Worm (Caenorhabditis elegans) whole organism, midembryonic: ENCODE data around the gene C32D5.4.

ENCODE experiments used
- T22C8.4 ChIP-seq: fragments of 200-800 bp; sonication (Bioruptor generic); IDR thresholded peaks from 2 replicates; pipeline ENCODE4 v1.3.6; 2022; ENCODE audit warnings: missing genetic modification characterization, missing compliant biosample characterization
- cog-1 ChIP-seq: sonication (generic microtip); optimal IDR thresholded peaks from 2 replicates; lab custom pipeline; 2016; ENCODE audit warnings: missing genetic modification characterization, missing compliant biosample characterization
- flt-1 ChIP-seq: fragments of 200-800 bp; sonication (Bioruptor generic); IDR thresholded peaks from 2 replicates; pipeline ENCODE4 v1.3.6; 2022; ENCODE audit warnings: missing genetic modification characterization, missing compliant biosample characterization
- klf-2 ChIP-seq: fragments of 200-800 bp; sonication (Bioruptor generic); conservative IDR thresholded peaks from 2 replicates; pipeline ENCODE4 v1.3.6; 2022; ENCODE audit warnings: missing genetic modification reagents, missing genetic modification characterization, missing compliant biosample characterization
- med-1 ChIP-seq: sonication (generic microtip); optimal IDR thresholded peaks from 2 replicates; lab custom pipeline; 2017; ENCODE audit warnings: missing genetic modification characterization, mild to moderate bottlenecking, missing compliant biosample characterization, antibody characterized with exemption, missing genetic modification reagents; ENCODE audit not compliant: insufficient read depth
- ref-1 ChIP-seq: fragments of 200-800 bp; sonication (Bioruptor generic); conservative IDR thresholded peaks from 2 replicates; pipeline ENCODE4 v1.3.6; 2022; ENCODE audit warnings: missing genetic modification reagents, missing genetic modification characterization, missing compliant biosample characterization
- tab-1 ChIP-seq: fragments of 200-800 bp; sonication (Bioruptor generic); IDR thresholded peaks from 2 replicates; pipeline ENCODE4 v1.3.6; 2022; ENCODE audit warnings: missing genetic modification characterization, missing compliant biosample characterization
- ztf-23 ChIP-seq: fragments of 200-800 bp; sonication (Bioruptor generic); IDR thresholded peaks from 2 replicates; pipeline ENCODE4 v1.3.6; 2022; ENCODE audit warnings: missing genetic modification reagents, missing genetic modification characterization, missing compliant biosample characterization
- ztf-29 ChIP-seq: fragments of 200-800 bp; sonication (Bioruptor generic); IDR thresholded peaks from 2 replicates; pipeline ENCODE4 v1.3.6; 2022; ENCODE audit warnings: missing genetic modification reagents, missing genetic modification characterization, missing compliant biosample characterization

The C32D5.4 gene

DNA sequence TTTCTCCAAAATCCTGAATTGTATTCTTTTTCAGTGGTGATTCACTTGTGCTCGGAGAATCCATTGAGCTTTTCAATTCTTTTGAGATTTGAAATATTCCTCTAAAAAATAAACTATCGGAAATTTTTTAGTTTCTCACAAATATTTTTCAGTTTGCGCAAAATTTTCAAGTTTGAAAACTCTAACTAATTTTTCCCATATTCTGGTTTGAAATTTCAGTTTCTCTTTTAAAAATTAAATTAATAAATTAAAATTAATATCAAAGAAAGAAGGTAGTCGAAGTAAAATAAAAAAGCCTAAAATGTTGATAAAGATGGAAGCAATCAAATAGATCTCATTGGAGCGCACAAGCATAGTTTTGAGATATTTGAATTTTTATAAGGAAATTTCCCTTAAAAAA, 29.0 kb upstream of the C32D5.4 start, which contains the start of gene C32D5.10:
Gene C32D5.10, minus strand, starts transcription at position 101 of the 400 bp plus-strand sequence.
- TF ChIP-seq ztf-29 (GFP tag; lab: Robert Waterston, UW) (no peak), klf-2 (GFP tag; lab: Robert Waterston, UW) (no peak), ref-1 (GFP tag; lab: Robert Waterston, UW) (no peak), T22C8.4 (GFP tag; lab: Robert Waterston, UW) (no peak), cog-1 (tag; lab: Kevin White, UChicago) (no peak), med-1 (no peak), tab-1 (GFP tag; lab: Robert Waterston, UW) (no peak), ztf-23 (GFP tag; lab: Robert Waterston, UW) (no peak), flt-1 (GFP tag; lab: Robert Waterston, UW) (no peak)

DNA sequence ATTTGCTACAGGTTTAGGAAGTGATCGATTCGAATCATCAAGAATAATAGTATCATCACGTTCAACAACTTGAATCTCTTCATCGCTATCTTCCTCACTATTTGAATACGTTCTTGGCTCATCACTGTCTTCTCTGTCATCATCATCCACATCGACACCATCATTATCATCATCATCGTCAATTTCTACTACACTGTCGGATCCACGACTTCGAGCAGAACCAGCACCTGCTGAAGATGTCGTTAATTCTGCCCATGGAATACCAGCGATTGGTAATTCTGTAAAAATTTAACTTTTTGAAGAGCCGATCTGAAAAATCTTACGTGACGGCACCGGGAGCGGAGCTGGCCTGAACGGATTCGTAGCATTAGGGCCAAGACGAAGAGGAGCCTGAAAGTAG, 27.1 kb upstream of the C32D5.4 start:
- no peak for TF ChIP-seq tab-1 (GFP tag; lab: Robert Waterston, UW)
- no peak for TF ChIP-seq med-1
- no peak for TF ChIP-seq ref-1 (GFP tag; lab: Robert Waterston, UW)
- TF ChIP-seq cog-1 (tag; lab: Kevin White, UChicago) = no peak
- TF ChIP-seq flt-1 (GFP tag; lab: Robert Waterston, UW) = no peak
- TF ChIP-seq ztf-29 (GFP tag; lab: Robert Waterston, UW) = no peak
- TF ChIP-seq klf-2 (GFP tag; lab: Robert Waterston, UW) = no peak
- no peak for TF ChIP-seq T22C8.4 (GFP tag; lab: Robert Waterston, UW)
- no peak for TF ChIP-seq ztf-23 (GFP tag; lab: Robert Waterston, UW)

DNA sequence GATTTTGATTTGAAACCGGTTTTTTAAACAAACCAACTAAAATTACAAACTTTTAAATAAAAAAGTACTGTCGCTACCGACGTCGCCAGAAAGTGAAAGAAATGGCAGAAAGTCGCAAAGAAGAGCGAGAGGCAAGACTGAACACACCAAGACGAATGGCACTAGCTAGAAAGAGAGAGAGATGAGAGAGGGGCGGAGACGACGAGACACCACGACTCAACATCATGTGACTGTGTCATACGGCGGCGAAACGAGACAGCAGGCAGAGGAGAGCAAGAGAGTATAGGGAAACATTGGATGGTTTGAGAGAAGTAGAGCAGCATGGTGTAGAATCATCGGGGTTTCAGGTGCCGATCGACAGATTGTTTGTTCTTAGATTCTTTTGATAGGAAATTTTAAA, 25.5 kb upstream of the C32D5.4 start:
- TF ChIP-seq tab-1 (GFP tag; lab: Robert Waterston, UW) = 0 out of 2 replicates have a peak, but pooled peaks have one; percentile 11
- TF ChIP-seq klf-2 (GFP tag; lab: Robert Waterston, UW) = no peak
- no peak for TF ChIP-seq ref-1 (GFP tag; lab: Robert Waterston, UW)
- no peak for TF ChIP-seq ztf-29 (GFP tag; lab: Robert Waterston, UW)
- peak; percentile 68 for TF ChIP-seq cog-1 (tag; lab: Kevin White, UChicago)
- 0 out of 2 replicates have a peak, but pooled peaks have one; percentile 51 for TF ChIP-seq flt-1 (GFP tag; lab: Robert Waterston, UW)
- TF ChIP-seq med-1 = no peak
- no peak for TF ChIP-seq T22C8.4 (GFP tag; lab: Robert Waterston, UW)
- no peak; the same call in 1 of the 2 replicates for TF ChIP-seq ztf-23 (GFP tag; lab: Robert Waterston, UW)

DNA sequence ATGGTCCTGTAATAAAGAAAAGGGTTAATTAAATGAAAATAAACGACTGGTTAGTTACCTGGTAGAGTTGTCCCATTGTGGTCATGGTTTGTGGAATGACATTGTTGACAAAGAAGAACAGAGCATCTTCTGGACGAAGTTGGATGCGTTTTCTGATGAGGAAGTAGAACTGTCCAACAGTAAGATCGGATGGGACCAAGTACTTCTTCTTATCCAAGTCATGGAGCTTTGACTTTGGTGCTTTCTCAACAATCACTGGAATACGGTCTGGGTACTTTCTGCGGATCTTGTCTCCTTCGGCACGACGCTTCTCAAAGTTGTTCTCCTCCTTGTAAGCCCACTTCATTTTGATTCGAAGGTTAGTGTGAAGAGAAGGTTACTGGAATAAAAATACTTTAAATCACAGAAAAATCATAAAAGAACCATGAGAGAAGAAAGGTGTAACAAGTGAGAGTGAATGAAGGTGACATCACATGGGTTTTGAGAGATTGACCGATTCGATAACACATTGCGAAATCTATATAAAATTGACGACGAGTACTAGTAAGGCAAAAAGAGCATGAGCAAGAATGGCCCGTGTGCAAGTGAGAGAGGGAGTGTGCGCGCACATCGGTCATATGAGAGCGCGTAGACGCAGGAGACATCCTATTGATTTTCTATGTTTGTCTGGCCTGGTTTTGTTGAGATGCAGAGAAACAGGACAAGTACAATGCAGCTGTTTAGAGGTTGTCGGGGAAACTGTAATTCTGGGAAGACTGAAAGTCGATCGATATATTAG, 24.7 kb upstream of the C32D5.4 start, which contains the start of gene lgg-1:
Gene lgg-1, minus strand, starts transcription at position 379 of the 778 bp plus-strand sequence.
- TF ChIP-seq tab-1 (GFP tag; lab: Robert Waterston, UW) (0 out of 2 replicates have a peak, but pooled peaks have one; percentile 13), med-1 (no peak), ztf-29 (GFP tag; lab: Robert Waterston, UW) (no peak), ref-1 (GFP tag; lab: Robert Waterston, UW) (no peak), cog-1 (tag; lab: Kevin White, UChicago) (no peak), flt-1 (GFP tag; lab: Robert Waterston, UW) (0 out of 2 replicates have a peak, but pooled peaks have one; percentile 11), T22C8.4 (GFP tag; lab: Robert Waterston, UW) (peak; percentile 84), ztf-23 (GFP tag; lab: Robert Waterston, UW) (no peak; the same call in 1 of the 2 replicates), klf-2 (GFP tag; lab: Robert Waterston, UW) (no peak)

DNA sequence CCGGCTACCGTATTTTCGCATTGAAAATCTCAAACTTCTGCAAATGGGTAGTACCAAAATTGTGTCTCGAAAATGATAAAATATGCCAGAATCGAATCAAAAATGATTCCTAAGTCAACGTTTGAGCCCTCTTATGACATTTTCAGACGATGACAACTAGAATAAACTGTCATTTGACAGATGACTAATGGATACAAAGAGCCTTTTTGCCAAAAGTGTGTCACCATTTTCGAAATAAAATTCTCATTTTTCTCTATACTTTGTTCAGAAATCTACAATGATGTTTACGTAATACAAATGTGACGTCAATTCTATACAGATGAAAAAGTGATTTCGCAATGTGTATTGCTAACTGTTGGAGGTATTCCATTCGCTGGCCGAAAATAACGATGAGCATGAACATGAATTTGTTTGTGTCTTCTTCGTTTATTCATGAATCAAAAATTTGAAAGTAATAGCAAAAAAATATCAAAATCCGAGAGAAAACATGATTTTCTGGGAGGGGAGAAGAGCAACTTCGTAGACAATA, 23.7 kb upstream of the C32D5.4 start:
- TF ChIP-seq klf-2 (GFP tag; lab: Robert Waterston, UW) (no peak), med-1 (no peak), T22C8.4 (GFP tag; lab: Robert Waterston, UW) (no peak), ztf-23 (GFP tag; lab: Robert Waterston, UW) (no peak), ref-1 (GFP tag; lab: Robert Waterston, UW) (no peak), cog-1 (tag; lab: Kevin White, UChicago) (no peak), flt-1 (GFP tag; lab: Robert Waterston, UW) (no peak), ztf-29 (GFP tag; lab: Robert Waterston, UW) (no peak), tab-1 (GFP tag; lab: Robert Waterston, UW) (no peak)

DNA sequence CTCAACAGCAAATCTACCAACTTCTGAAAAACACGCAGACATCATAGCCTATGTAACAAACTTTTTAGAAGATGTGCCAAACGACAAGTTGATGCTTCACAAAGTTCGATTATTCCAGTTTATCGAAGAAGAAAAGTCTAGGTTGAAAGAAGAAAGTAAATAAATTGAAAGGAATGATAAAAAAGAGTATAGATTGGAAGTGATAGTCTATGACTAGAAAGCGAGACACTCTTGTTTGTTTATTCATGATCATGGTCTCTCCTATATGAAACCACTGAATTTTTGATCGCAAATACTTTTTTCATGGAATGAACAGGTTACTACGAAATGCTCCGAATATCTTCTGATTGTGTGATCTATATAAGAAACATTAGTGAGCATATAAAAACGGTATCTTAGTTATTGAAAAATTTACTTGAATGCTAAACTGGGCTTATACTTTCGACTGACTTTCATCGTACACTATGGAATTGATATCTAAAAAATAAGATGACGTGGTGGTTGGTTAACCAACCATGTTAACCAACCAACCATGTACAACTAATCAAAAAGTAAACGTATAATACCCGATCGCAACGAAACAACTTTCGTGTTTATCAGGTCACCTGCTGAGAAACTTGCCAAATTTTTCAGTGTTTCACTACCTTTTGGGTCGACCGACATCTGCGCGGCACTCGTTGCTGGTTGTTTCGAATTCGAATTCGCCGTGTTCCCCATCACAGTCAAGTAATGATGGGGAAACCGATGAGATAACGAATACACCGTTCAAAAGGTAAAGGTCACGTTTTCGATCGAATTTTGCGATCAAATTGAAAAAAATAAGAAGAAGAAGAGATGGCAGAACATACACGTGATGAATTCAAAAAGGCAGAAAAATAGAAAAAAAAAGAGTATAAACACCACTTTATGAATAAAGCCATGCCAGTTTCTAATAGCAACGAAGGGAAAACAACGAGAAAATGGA, 22.6 kb upstream of the C32D5.4 start, which contains the start of gene C32D5.8:
Gene C32D5.8, minus strand, starts transcription at position 770 of the 964 bp plus-strand sequence.
- TF ChIP-seq tab-1 (GFP tag; lab: Robert Waterston, UW) (no peak), ztf-23 (GFP tag; lab: Robert Waterston, UW) (0 out of 2 replicates have a peak, but pooled peaks have one; percentile 21), med-1 (no peak)

DNA sequence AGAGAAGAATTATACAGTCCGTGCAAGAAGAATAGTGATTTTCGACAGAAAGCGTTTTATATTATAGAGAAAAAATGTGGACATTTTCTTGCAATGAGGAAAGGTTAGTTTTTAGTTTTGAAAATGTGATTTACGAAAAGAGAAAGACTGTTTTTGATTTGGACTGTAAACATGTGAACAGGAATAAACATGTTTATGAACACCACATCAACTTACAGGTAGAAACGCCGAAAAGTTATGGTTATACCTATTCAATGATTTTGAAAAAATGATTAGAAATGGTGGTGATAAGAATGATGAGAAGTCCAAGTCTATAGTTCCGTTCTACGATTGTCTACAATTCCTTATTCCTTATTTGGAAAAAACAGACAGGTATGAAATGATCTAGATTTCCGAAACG, 21.6 kb upstream of the C32D5.4 start:
- TF ChIP-seq klf-2 (GFP tag; lab: Robert Waterston, UW) = no peak

DNA sequence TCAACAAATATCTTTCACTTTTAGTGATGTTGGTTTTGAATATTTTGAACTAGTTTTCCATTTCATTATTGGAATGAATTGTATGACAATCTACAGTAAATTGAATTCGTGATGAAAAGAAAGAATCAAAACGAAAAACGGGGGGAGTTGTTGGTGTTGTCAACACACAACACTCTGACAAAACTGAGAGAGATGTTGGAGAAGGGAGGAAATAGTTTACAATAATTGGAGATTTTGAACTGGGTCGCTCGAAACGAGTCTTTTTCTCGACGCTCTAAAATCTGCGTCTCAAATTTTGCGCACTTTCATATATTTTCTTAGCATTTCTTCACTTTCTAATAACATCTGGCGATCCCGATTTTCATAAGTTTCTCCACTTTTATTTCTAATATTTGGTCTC, 21.0 kb upstream of the C32D5.4 start, which contains the start of gene txt-18:
Gene txt-18, plus strand, starts transcription at position 180 of the 400 bp plus-strand sequence.
- no peak for TF ChIP-seq ztf-29 (GFP tag; lab: Robert Waterston, UW)
- no peak for TF ChIP-seq cog-1 (tag; lab: Kevin White, UChicago)
- no peak for TF ChIP-seq med-1
- no peak for TF ChIP-seq flt-1 (GFP tag; lab: Robert Waterston, UW)
- TF ChIP-seq tab-1 (GFP tag; lab: Robert Waterston, UW) = no peak
- TF ChIP-seq ztf-23 (GFP tag; lab: Robert Waterston, UW) = no peak
- TF ChIP-seq ref-1 (GFP tag; lab: Robert Waterston, UW) = no peak
- no peak for TF ChIP-seq T22C8.4 (GFP tag; lab: Robert Waterston, UW)
- TF ChIP-seq klf-2 (GFP tag; lab: Robert Waterston, UW) = no peak
